Worm (Caenorhabditis elegans): ENCODE data around the gene M03F8.6.

- no peak for TF ChIP-seq nhr-6 (tag; optimal IDR thresholded peaks at IDR 0.05)
- TF ChIP-seq pha-4 (GFP tag; IDR thresholded peaks at IDR 0.05) = no peak
- TF ChIP-seq pha-4 (tag; optimal IDR thresholded peaks at IDR 0.05) = no peak
- no peak for TF ChIP-seq nhr-10 (tag; optimal IDR thresholded peaks at IDR 0.05)
- no peak for TF ChIP-seq R02D3.7 (tag; optimal IDR thresholded peaks at IDR 0.05)
- TF ChIP-seq nhr-76 (tag; optimal IDR thresholded peaks at IDR 0.05) = no peak
- no peak for TF ChIP-seq nhr-41 (GFP tag; IDR thresholded peaks at IDR 0.05)
- TF ChIP-seq nhr-25 (tag; optimal IDR thresholded peaks at IDR 0.05; ENCODE audit: borderline replicate concordance, insufficient read depth) = no peak
- no peak for TF ChIP-seq lim-7 (GFP tag; IDR thresholded peaks at IDR 0.05)
- no peak for TF ChIP-seq snpc-4 (tag; optimal IDR thresholded peaks at IDR 0.05)
- TF ChIP-seq F26F4.8 (GFP tag; conservative IDR thresholded peaks at IDR 0.05) = no peak
- no peak for TF ChIP-seq ZK546.5 (tag; optimal IDR thresholded peaks at IDR 0.05)
- TF ChIP-seq fos-1 (tag; optimal IDR thresholded peaks at IDR 0.05) = no peak
- no peak for TF ChIP-seq tra-1 (GFP tag; IDR thresholded peaks at IDR 0.05)
- TF ChIP-seq hif-1 (tag; optimal IDR thresholded peaks at IDR 0.05) = no peak
Measured at ce11 chrV:5984244-5984643, 29.6 kb upstream of the M03F8.6 start.
